Worm (Caenorhabditis elegans) whole organism, young adult: ENCODE results near the gene smk-1.

ENCODE experiments used
- B0336.3 ChIP-seq: fragments of 200-800 bp; sonication (Bioruptor generic); IDR thresholded peaks from 2 replicates; pipeline ENCODE4 v1.3.6; 2022; ENCODE audit warnings: missing genetic modification characterization, missing compliant biosample characterization
- F49E8.2 ChIP-seq: sonication (generic microtip); optimal IDR thresholded peaks from 3 replicates; lab custom pipeline; 2017; ENCODE audit warnings: missing genetic modification characterization, mild to moderate bottlenecking, missing compliant biosample characterization, antibody characterized with exemption, moderate library complexity; ENCODE audit not compliant: insufficient read depth
- Y79H2A.3 ChIP-seq: fragments of 200-800 bp; sonication (Bioruptor generic); conservative IDR thresholded peaks from 2 replicates; pipeline ENCODE4 v1.3.6; 2022; ENCODE audit warnings: missing genetic modification reagents, missing genetic modification characterization, missing compliant biosample characterization
- ama-1 ChIP-seq, 3 experiments: fragments of 150-350 bp in 1 of 3; sonication (generic microtip) in 2 of 3; optimal IDR thresholded peaks; 2 replicates each; lab custom pipeline; 2014 to 2018; ENCODE audit warnings: missing biosample characterization in 2 of 3, missing genetic modification characterization in 2 of 3, missing genetic modification reagents in 2 of 3
- ceh-79 ChIP-seq: sonication (generic microtip); optimal IDR thresholded peaks from 2 replicates; lab custom pipeline; 2017; ENCODE audit warnings: mild to moderate bottlenecking, missing genetic modification characterization, missing compliant biosample characterization
- let-607 ChIP-seq, 2 experiments: fragments of 200-800 bp in 1 of 2; sonication (Bioruptor generic) in 1 of 2; sonication (generic microtip) in 1 of 2; optimal IDR thresholded peaks; 2 replicates each; lab custom pipeline; 2016 to 2018; ENCODE audit warnings: mild to moderate bottlenecking in 2 of 2, missing compliant biosample characterization in 2 of 2, missing genetic modification characterization in 2 of 2, moderate library complexity in 2 of 2, missing genotype in 1 of 2
- lin-35 ChIP-seq, 3 experiments: fragments of 150-350 bp in 2 of 3; sonication (generic microtip) in 1 of 3; optimal IDR thresholded peaks; 2 replicates each; lab custom pipeline; 2014 to 2018; ENCODE audit warnings: missing biosample characterization in 3 of 3, missing genetic modification characterization in 3 of 3, missing genetic modification reagents in 3 of 3
- ztf-25 ChIP-seq: fragments of 200-800 bp; sonication (Bioruptor generic); IDR thresholded peaks from 2 replicates; pipeline ENCODE4 v1.3.6; 2022; ENCODE audit warnings: missing genetic modification reagents, missing genetic modification characterization, missing compliant biosample characterization
- ztf-6 ChIP-seq: fragments of 200-800 bp; sonication (Bioruptor generic); IDR thresholded peaks from 2 replicates; pipeline ENCODE4 v1.3.6; 2022; ENCODE audit warnings: missing genetic modification reagents, missing genetic modification characterization, missing compliant biosample characterization

ce11 chrV:8560916-8561315 is 46.7 kb upstream of the smk-1 start, which contains the start of gene acr-16:
- TF ChIP-seq ama-1 (optimal IDR thresholded peaks at IDR 0.05; lab: Kevin White, UChicago) (no peak), ama-1 (GFP tag; optimal IDR thresholded peaks at IDR 0.05; lab: Kevin White, UChicago) (no peak), ceh-79 (tag; lab: Kevin White, UChicago) (no peak), B0336.3 (GFP tag; lab: Robert Waterston, UW) (no peak), Y79H2A.3 (GFP tag; lab: Robert Waterston, UW) (no peak), ztf-25 (no peak), let-607 (tag; optimal IDR thresholded peaks at IDR 0.05; lab: Kevin White, UChicago) (no peak), F49E8.2 (tag; lab: Kevin White, UChicago) (no peak), lin-35 (GFP tag; optimal IDR thresholded peaks at IDR 0.05; lab: Kevin White, UChicago) (no peak), ztf-6 (no peak)
